Worm (Caenorhabditis elegans): ENCODE data around the gene oac-52.

- no peak for TF ChIP-seq him-1 (tag; optimal IDR thresholded peaks at IDR 0.05)
- TF ChIP-seq dao-5 (tag; optimal IDR thresholded peaks at IDR 0.05), result no peak
- TF ChIP-seq W03F9.2 (tag; optimal IDR thresholded peaks at IDR 0.05), result no peak
Observed at ce11 chrIV:4359653-4360052, 13.2 kb upstream of the oac-52 start, which contains the start of gene F55F10.3.
